Worm (Caenorhabditis elegans): ENCODE data around the gene his-16.

ce11 chrII:13796312-13796711 lies 21.6 kb downstream of the his-16 start:
- TF ChIP-seq pha-4 (tag; optimal IDR thresholded peaks at IDR 0.05) (no peak), ztf-11 (tag; optimal IDR thresholded peaks at IDR 0.05) (no peak), nhr-237 (tag; optimal IDR thresholded peaks at IDR 0.05) (no peak), snpc-4 (tag; optimal IDR thresholded peaks at IDR 0.05) (no peak), tbx-8 (GFP tag; optimal IDR thresholded peaks at IDR 0.05) (no peak)
